Fruit fly (Drosophila melanogaster) whole organism, larva: Measurements from ENCODE around the gene Taf12.

Experiments
- noc ChIP-seq: fragments of 200-800 bp; sonication (Bioruptor generic); optimal IDR thresholded peaks from 3 replicates; lab custom pipeline; 2019; ENCODE audit warnings: missing biosample characterization, mild to moderate bottlenecking, missing genetic modification characterization, moderate library complexity

Gene Taf12

DNA sequence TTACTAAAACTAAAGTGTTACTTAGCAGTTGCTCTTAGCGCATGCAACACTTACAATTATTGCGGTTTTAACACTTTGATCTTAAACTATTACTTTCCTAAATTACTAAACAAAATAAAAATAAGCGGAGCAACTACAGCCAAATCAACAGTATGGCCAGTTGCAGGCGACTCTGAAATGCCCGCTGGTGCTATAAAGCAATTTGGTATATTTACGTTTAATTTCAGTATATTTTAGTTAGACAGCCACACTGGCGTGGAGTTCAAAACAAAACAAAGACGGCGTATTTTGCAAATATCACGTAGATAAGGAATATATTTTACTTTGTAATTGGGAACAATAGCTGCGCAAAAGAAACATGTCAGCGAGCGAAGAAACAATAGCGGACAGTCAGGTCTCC is at the start of gene Taf12, which contains the start of gene Ho:
Gene Taf12, minus strand, starts transcription at position 178 of the 400 bp plus-strand sequence.
Gene Ho, plus strand, starts transcription at position 231 of the 400 bp plus-strand sequence.
- no peak for TF ChIP-seq noc (tag; lab: Kevin White, UChicago)

DNA sequence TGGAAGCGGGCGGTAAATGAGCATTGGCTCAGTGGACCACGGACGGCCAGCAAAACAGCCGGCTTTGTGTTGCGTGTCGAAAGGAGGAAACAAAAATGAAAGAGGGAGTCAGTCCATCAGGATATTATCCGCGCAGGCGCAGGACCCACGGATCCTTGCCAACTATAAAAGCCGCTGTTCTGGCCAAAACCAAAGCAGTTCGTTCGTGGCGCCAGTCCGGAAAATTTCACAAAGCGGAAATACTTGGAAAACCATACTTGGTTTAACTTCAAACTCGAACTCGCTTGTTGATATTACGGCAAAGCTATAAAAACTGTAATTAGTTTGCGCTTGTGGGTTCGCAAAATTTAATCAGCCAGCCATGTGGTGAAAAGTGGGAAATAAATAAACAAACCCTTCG is 42.1 kb upstream of the Taf12 start, which contains the start of gene CG12594:
Gene CG12594, plus strand, starts transcription at position 142 of the 400 bp plus-strand sequence.
- TF ChIP-seq noc (tag; lab: Kevin White, UChicago) = no peak

dm6 chr3R:11711376-11711775 is 31.9 kb upstream of the Taf12 start, which contains the start of gene CG14720:
CG14720 (plus strand) TSS chr3R:11711676.
- TF ChIP-seq noc (tag; lab: Kevin White, UChicago) = no peak

DNA sequence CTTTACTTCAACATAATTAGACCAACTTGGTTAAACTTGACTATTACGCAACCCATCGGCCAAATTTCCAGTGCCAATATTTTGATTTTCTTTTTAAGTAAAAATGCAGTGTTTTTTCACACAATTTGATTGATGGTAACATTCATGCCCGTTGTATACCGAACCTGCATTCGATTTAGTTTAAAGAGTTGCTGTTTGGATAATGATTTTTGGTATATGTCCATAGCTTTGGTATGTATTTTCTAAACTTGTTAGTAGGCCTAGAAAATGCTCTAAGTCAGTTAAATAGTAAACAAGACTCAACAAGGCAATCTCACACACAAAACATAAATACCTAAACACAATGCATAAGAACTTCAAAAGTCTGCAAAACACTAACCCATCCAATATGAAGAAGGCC is 24.2 kb upstream of the Taf12 start, which contains the start of gene I-t:
Gene I-t, plus strand, starts transcription at position 301 of the 400 bp plus-strand sequence.
- TF ChIP-seq noc (tag; lab: Kevin White, UChicago) = no peak

DNA sequence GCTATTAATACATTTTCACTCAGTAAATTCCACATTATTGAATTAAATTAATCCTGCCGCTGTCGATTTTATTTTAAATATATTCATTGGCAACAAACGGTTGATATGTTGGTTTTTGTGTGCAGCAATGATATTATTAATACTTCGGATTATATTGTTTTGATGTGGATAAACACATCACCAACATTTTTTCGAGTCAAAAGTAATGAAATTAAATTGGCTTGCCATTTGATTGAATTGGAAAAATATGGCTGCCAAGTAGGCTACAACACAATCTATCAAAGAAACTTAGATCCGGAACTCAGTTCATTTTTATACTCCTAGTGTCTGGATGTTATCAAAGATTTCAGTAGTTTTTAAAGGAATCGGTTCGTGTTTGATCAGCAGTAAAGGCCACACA is 20.8 kb upstream of the Taf12 start, which contains the start of gene CG14718:
Gene CG14718, plus strand, starts transcription at position 301 of the 400 bp plus-strand sequence.
- TF ChIP-seq noc (tag; lab: Kevin White, UChicago) = no peak

- no peak for TF ChIP-seq noc (tag; lab: Kevin White, UChicago)
Measured at dm6 chr3R:11696209-11696608, 16.7 kb upstream of the Taf12 start, which contains the start of gene CG14717. CG14717 (plus strand) TSS chr3R:11696509.

- no peak for TF ChIP-seq noc (tag; lab: Kevin White, UChicago)
Measured at dm6 chr3R:11694311-11695305, 15.1 kb upstream of the Taf12 start, which contains the start of gene Fer3. Fer3 (minus strand) TSS chr3R:11694311.

DNA sequence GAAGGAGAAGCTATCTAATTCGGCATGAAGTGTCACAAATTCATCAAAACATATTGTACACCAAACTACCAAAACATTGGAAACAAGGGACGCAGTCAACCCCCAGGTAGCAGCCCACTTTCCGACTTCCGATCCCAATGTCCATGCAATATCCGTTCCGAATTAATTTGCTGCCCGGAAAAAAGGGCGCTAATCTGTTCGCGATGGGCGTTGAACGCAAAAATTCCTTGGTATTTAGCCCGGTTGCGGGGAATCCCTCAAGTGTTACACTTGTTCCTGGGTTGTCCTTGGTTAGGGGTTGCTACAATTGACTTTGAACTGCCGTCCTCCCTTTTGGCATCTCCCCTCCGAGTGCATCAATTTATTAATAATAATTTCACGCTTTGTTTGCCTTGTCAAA is 13.0 kb upstream of the Taf12 start:
- TF ChIP-seq noc (tag; lab: Kevin White, UChicago) = no peak

DNA sequence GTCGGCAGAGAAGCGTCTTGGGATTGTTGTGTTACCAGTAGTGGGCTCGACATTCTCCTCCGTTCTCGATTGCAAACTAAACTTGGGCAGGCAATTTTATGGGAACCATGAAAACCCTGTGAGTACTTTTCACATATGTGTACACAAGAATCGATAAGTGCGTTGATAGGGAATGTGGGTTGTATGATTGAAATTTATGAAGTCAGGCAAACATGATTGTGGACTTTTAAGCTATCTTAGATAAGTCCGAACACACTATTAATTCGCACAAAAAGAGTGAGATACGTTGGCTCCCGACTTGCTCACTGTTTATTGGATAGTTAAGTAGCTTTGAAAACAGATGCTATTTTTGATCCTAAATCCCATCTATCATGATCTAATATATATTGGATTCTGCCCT is 12.3 kb upstream of the Taf12 start, which contains the start of gene CG18765:
Gene CG18765, minus strand, starts transcription at position 53 of the 400 bp plus-strand sequence.
- no peak for TF ChIP-seq noc (tag; lab: Kevin White, UChicago)

DNA sequence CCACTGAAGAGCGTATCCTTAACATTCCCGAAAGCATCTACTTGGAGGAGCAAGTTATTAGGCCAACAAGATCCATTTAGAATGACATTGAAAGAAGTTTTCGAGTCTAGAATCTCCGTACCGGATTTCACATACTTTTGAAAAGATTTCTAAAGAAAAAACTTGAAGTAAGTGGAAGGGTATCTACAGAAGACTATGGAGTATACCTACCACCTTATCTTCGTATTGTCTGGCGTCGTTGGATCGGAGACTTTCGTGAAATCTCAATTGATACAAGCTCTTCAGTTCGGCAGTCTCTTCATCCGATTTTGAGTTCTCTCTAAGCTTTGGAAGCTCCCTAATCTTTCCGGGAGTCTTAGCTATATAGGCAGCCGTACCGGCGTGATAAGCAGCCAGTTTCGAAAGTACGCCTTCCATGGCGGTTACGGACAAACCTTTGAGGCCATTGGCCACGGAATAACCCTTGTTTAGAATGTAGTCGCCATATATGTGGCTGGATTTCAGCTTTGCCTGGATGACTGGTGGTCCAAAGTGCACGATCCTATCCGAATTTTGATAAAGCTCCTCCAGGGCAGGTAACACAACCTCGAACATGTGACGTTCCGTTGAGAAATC is 11.5 kb upstream of the Taf12 start:
- TF ChIP-seq noc (tag; lab: Kevin White, UChicago) = no peak

DNA sequence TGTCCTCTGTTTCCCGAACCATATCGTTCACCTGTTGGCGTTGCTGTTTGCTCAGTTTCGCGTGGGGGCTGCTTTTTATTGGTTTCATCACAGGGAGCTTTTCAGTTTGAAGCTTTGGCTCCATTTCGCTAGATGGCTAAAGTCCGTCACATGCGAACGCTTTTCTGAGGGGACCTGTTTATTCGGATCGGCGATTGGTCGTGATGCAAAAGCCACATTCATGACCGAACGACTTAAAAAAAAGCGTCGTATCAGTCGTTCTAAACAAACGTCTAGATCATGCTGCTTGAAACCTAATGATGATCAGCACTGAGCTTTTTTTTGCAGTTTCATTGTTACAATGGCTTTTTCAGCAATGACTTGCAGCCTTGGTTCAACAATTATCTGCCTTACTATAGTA is 10.4 kb upstream of the Taf12 start, which contains the start of gene CG6908:
Gene CG6908, minus strand, starts transcription at position 152 of the 400 bp plus-strand sequence.
- peak; percentile 4 for TF ChIP-seq noc (tag; lab: Kevin White, UChicago)

- no peak for TF ChIP-seq noc (tag; lab: Kevin White, UChicago)
Measured at dm6 chr3R:11688055-11688454, 8.6 kb upstream of the Taf12 start, which contains the start of gene CG6834. CG6834 (minus strand) TSS chr3R:11688133.

- TF ChIP-seq noc (tag; lab: Kevin White, UChicago) = no peak
Measured at dm6 chr3R:11684316-11684715, 4.8 kb upstream of the Taf12 start, which contains the start of gene CG6830. CG6830 (minus strand) TSS chr3R:11684342.

DNA sequence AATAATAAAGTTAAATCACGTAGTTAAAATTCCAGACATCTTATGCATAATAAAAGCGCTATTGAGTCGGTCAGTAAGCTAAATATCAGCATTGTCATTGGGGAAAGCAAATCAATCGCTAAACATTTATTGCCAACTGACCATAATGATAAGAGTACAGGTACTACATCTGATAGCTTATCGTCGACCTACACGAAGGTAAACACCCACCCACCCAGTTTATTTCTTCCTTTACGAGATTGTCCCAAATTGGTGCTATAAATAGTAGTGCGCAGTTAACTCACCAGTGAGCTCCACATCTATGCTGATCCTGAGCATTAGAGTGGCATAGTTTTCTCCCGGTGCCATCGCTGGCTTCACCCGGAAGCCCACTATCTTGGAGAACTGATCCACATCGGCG is 4.2 kb upstream of the Taf12 start:
- no peak for TF ChIP-seq noc (tag; lab: Kevin White, UChicago)

DNA sequence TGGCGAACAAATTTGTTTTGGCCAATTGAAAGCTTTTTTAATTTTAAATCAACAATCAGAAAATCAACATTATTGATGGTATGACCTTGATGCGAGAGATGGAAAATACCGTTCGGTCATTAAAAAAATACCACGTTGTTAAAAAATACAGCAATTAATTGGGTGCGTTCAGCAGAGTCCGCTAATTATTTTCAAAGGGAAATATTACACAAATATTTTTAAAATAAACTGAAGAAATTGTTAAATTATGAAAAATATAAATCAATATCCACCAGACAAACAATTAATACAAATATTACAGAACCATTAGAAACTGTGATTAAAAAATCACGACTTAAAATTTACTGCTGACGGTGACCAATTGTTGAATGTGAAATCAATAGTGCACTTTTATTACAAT is 1.5 kb downstream of the Taf12 start, which contains the start of gene CG18476:
Gene CG18476, minus strand, starts transcription at position 101 of the 400 bp plus-strand sequence.
- TF ChIP-seq noc (tag; lab: Kevin White, UChicago) = peak; percentile 87
